Fruit fly (Drosophila melanogaster): ENCODE measurements around the gene CG13043.

The CG13043 gene

dm6 chr3L:16333013-16333412 lies 27.3 kb upstream of the CG13043 start, which contains the start of gene CG13056:
Gene CG13056, plus strand, starts transcription at chr3L:16333313.
- TF ChIP-seq N (GFP tag; optimal IDR thresholded peaks at IDR 0.05) (no peak), pan (optimal IDR thresholded peaks at IDR 0.05) (no peak), br (GFP tag; optimal IDR thresholded peaks at IDR 0.05) (no peak), Abd-B (GFP tag; optimal IDR thresholded peaks at IDR 0.05) (no peak), tai (GFP tag; optimal IDR thresholded peaks at IDR 0.05) (no peak), GATAd (GFP tag; optimal IDR thresholded peaks at IDR 0.05) (no peak), dl (GFP tag; optimal IDR thresholded peaks at IDR 0.05; ENCODE audit: insufficient read depth in 1 of 2, partially characterized antibody in 2 of 2) (no peak), Vsx2 (GFP tag; optimal IDR thresholded peaks at IDR 0.05; ENCODE audit: partially characterized antibody) (no peak), Jra (GFP tag; optimal IDR thresholded peaks at IDR 0.05) (no peak), Rel (GFP tag; optimal IDR thresholded peaks at IDR 0.05) (no peak), Rel (tag; optimal IDR thresholded peaks at IDR 0.05) (no peak), brk (GFP tag; optimal IDR thresholded peaks at IDR 0.05) (no peak), lola (GFP tag; optimal IDR thresholded peaks at IDR 0.05) (no peak), psq (GFP tag; optimal IDR thresholded peaks at IDR 0.05) (no peak), h (GFP tag; optimal IDR thresholded peaks at IDR 0.05) (no peak), rgr (GFP tag; optimal IDR thresholded peaks at IDR 0.05) (no peak), jim (GFP tag; optimal IDR thresholded peaks at IDR 0.05) (no peak), sv (GFP tag; optimal IDR thresholded peaks at IDR 0.05) (no peak), Sp1 (GFP tag; optimal IDR thresholded peaks at IDR 0.05) (no peak), CG32264 (GFP tag; optimal IDR thresholded peaks at IDR 0.05) (no peak), Myc (optimal IDR thresholded peaks at IDR 0.05) (no peak)

- no peak for TF ChIP-seq dsf (GFP tag; optimal IDR thresholded peaks at IDR 0.05; ENCODE audit: borderline replicate concordance)
- TF ChIP-seq Rel (GFP tag; optimal IDR thresholded peaks at IDR 0.05): no peak
- TF ChIP-seq Rel (tag; optimal IDR thresholded peaks at IDR 0.05): no peak
- TF ChIP-seq tai (GFP tag; optimal IDR thresholded peaks at IDR 0.05): no peak
- no peak for TF ChIP-seq Myc (optimal IDR thresholded peaks at IDR 0.05)
Observed at dm6 chr3L:16331633-16332032, 26.0 kb upstream of the CG13043 start, which contains the start of gene retinin. Gene retinin, plus strand, starts transcription at chr3L:16331933.

- TF ChIP-seq Mio (GFP tag; optimal IDR thresholded peaks at IDR 0.05) (no peak), dsf (GFP tag; optimal IDR thresholded peaks at IDR 0.05; ENCODE audit: borderline replicate concordance) (no peak), rgr (GFP tag; optimal IDR thresholded peaks at IDR 0.05) (no peak), GATAd (GFP tag; optimal IDR thresholded peaks at IDR 0.05) (no peak), N (GFP tag; optimal IDR thresholded peaks at IDR 0.05) (no peak), Hnf4 (GFP tag; optimal IDR thresholded peaks at IDR 0.05) (no peak), dmrt93B (GFP tag; optimal IDR thresholded peaks at IDR 0.05) (no peak), sage (GFP tag; optimal IDR thresholded peaks at IDR 0.05) (no peak), h (GFP tag; optimal IDR thresholded peaks at IDR 0.05) (no peak), woc (GFP tag; optimal IDR thresholded peaks at IDR 0.05) (no peak), usp (GFP tag; optimal IDR thresholded peaks at IDR 0.05) (no peak)
Observed at dm6 chr3L:16330740-16331139, 25.1 kb upstream of the CG13043 start, which contains the start of gene CG33060. Gene CG33060, plus strand, starts transcription at chr3L:16331040.

dm6 chr3L:16329495-16329894 lies 23.8 kb upstream of the CG13043 start, which contains the start of gene CG33061:
Gene CG33061, plus strand, starts transcription at chr3L:16329795.
- TF ChIP-seq sv (GFP tag; optimal IDR thresholded peaks at IDR 0.05) (no peak), Rel (GFP tag; optimal IDR thresholded peaks at IDR 0.05) (no peak), Rel (tag; optimal IDR thresholded peaks at IDR 0.05) (no peak), Hr83 (GFP tag; optimal IDR thresholded peaks at IDR 0.05; ENCODE audit: poor library complexity, severe bottlenecking) (no peak), CG32264 (GFP tag; optimal IDR thresholded peaks at IDR 0.05) (no peak), Hr78 (GFP tag; optimal IDR thresholded peaks at IDR 0.05) (no peak), usp (GFP tag; optimal IDR thresholded peaks at IDR 0.05) (no peak), HLH106 (tag; optimal IDR thresholded peaks at IDR 0.05) (no peak), OdsH (GFP tag; optimal IDR thresholded peaks at IDR 0.05) (no peak), psq (GFP tag; optimal IDR thresholded peaks at IDR 0.05) (no peak), Vsx2 (GFP tag; optimal IDR thresholded peaks at IDR 0.05; ENCODE audit: partially characterized antibody) (no peak), GATAd (GFP tag; optimal IDR thresholded peaks at IDR 0.05) (no peak), h (GFP tag; optimal IDR thresholded peaks at IDR 0.05) (no peak), tai (GFP tag; optimal IDR thresholded peaks at IDR 0.05) (no peak)

Measured in whole organism, wandering third instar larva.